Fruit fly (Drosophila melanogaster) whole organism, embryonic: ENCODE data around the gene CG3652.

Experiments
- Abd-B ChIP-seq: fragments of 200-800 bp; sonication (Bioruptor generic); optimal IDR thresholded peaks from 2 replicates; lab custom pipeline; 2018; ENCODE audit warnings: missing biosample characterization, mild to moderate bottlenecking, missing genetic modification characterization, moderate library complexity
- Bdp1 ChIP-seq: fragments of 200-800 bp; sonication (Bioruptor generic); optimal IDR thresholded peaks from 3 replicates; lab custom pipeline; 2016; ENCODE audit warnings: missing biosample characterization, missing genetic modification characterization
- CG10431 ChIP-seq: fragments of 200-800 bp; sonication (Bioruptor generic); optimal IDR thresholded peaks from 3 replicates; lab custom pipeline; 2018; ENCODE audit warnings: missing biosample characterization, mild to moderate bottlenecking, missing genetic modification characterization
- CG10543 ChIP-seq: fragments of 200-800 bp; sonication (Bioruptor generic); optimal IDR thresholded peaks from 3 replicates; lab custom pipeline; 2017; ENCODE audit warnings: missing biosample characterization, mild to moderate bottlenecking, missing genetic modification characterization, moderate library complexity
- CG13296 ChIP-seq: fragments of 200-800 bp; sonication (Bioruptor generic); optimal IDR thresholded peaks from 3 replicates; lab custom pipeline; 2018; ENCODE audit warnings: missing biosample characterization, mild to moderate bottlenecking, missing genetic modification characterization
- CG14860 ChIP-seq: fragments of 200-800 bp; sonication (Bioruptor generic); IDR thresholded peaks from 3 replicates; pipeline ENCODE4 v1.3.6; 2022; ENCODE audit warnings: missing biosample characterization, missing genetic modification characterization; ENCODE audit not compliant: partially characterized antibody
- CG15269 ChIP-seq: fragments of 200-800 bp; sonication (Bioruptor generic); optimal IDR thresholded peaks from 2 replicates; lab custom pipeline; 2018; ENCODE audit warnings: missing biosample characterization, mild to moderate bottlenecking, missing genetic modification characterization, moderate library complexity
- CG15601 ChIP-seq: fragments of 200-800 bp; sonication (Bioruptor generic); optimal IDR thresholded peaks from 3 replicates; lab custom pipeline; 2019; ENCODE audit warnings: missing biosample characterization, mild to moderate bottlenecking, missing genetic modification characterization, moderate library complexity
- CG18262 ChIP-seq: fragments of 200-800 bp; optimal IDR thresholded peaks from 3 replicates; lab custom pipeline; 2019; ENCODE audit warnings: missing biosample characterization, mild to moderate bottlenecking, missing genetic modification characterization, moderate library complexity
- CG33557 ChIP-seq: fragments of 200-800 bp; sonication (Bioruptor generic); optimal IDR thresholded peaks from 2 replicates; lab custom pipeline; 2019; ENCODE audit warnings: missing biosample characterization, mild to moderate bottlenecking, missing genetic modification characterization, moderate library complexity
- CG4707 ChIP-seq: fragments of 200-800 bp; sonication (Bioruptor generic); optimal IDR thresholded peaks from 2 replicates; lab custom pipeline; 2018; ENCODE audit warnings: missing biosample characterization, mild to moderate bottlenecking, missing genetic modification characterization, moderate library complexity
- CG4730 ChIP-seq: fragments of 200-800 bp; sonication (Bioruptor generic); IDR thresholded peaks from 2 replicates; pipeline ENCODE4 v1.3.6; 2022; ENCODE audit warnings: missing biosample characterization, missing genetic modification characterization
- CG4820 ChIP-seq: fragments of 200-800 bp; sonication (Bioruptor generic); optimal IDR thresholded peaks from 3 replicates; lab custom pipeline; 2016; ENCODE audit warnings: missing biosample characterization, missing genetic modification characterization
- CG5953 ChIP-seq: fragments of 200-800 bp; sonication (Bioruptor generic); IDR thresholded peaks from 2 replicates; pipeline ENCODE4 v1.3.6; 2022; ENCODE audit warnings: missing biosample characterization, missing genetic modification characterization
- CG6175 ChIP-seq: fragments of 200-800 bp; sonication (Bioruptor generic); IDR thresholded peaks from 3 replicates; pipeline ENCODE4 v1.3.6; 2022; ENCODE audit warnings: missing biosample characterization, missing genetic modification characterization
- CG6254 ChIP-seq: fragments of 200-800 bp; sonication (Bioruptor generic); optimal IDR thresholded peaks from 3 replicates; lab custom pipeline; 2017; ENCODE audit warnings: mild to moderate bottlenecking, missing biosample characterization, missing genetic modification reagents, missing genetic modification characterization
- CG6813 ChIP-seq: fragments of 200-800 bp; sonication (Bioruptor generic); optimal IDR thresholded peaks from 2 replicates; lab custom pipeline; 2017; ENCODE audit warnings: missing biosample characterization, missing genetic modification characterization, mild to moderate bottlenecking, moderate library complexity, missing genetic modification reagents
- CG7556 ChIP-seq: fragments of 200-800 bp; sonication (Bioruptor generic); optimal IDR thresholded peaks from 2 replicates; lab custom pipeline; 2017; ENCODE audit warnings: missing biosample characterization, mild to moderate bottlenecking, missing genetic modification characterization
- CG7745 ChIP-seq: fragments of 200-800 bp; sonication (Bioruptor generic); optimal IDR thresholded peaks from 2 replicates; lab custom pipeline; 2018; ENCODE audit warnings: missing biosample characterization, mild to moderate bottlenecking, missing genetic modification characterization, moderate library complexity
- CG7839 ChIP-seq: fragments of 200-800 bp; sonication (Bioruptor generic); optimal IDR thresholded peaks from 3 replicates; lab custom pipeline; 2018; ENCODE audit warnings: missing biosample characterization, mild to moderate bottlenecking, missing genetic modification characterization, moderate library complexity
- CG8281 ChIP-seq: fragments of 200-800 bp; sonication (Bioruptor generic); optimal IDR thresholded peaks from 2 replicates; lab custom pipeline; 2018; ENCODE audit warnings: missing biosample characterization, mild to moderate bottlenecking, missing genetic modification characterization, moderate library complexity
- CG9609 ChIP-seq: fragments of 200-800 bp; sonication (Bioruptor generic); optimal IDR thresholded peaks from 3 replicates; lab custom pipeline; 2016; ENCODE audit warnings: missing biosample characterization, missing genetic modification characterization
- Doc3 ChIP-seq: fragments of 200-800 bp; sonication (Bioruptor generic); IDR thresholded peaks from 3 replicates; pipeline ENCODE4 v1.3.6; 2022; ENCODE audit warnings: missing biosample characterization, missing genetic modification characterization; ENCODE audit not compliant: partially characterized antibody
- Drgx ChIP-seq: fragments of 200-800 bp; sonication (Bioruptor generic); IDR thresholded peaks from 2 replicates; pipeline ENCODE4 v1.3.6; 2022; ENCODE audit warnings: missing biosample characterization, missing genetic modification characterization
- ERR ChIP-seq: fragments of 200-800 bp; sonication (Bioruptor generic); optimal IDR thresholded peaks from 2 replicates; lab custom pipeline; 2016; ENCODE audit warnings: missing biosample characterization, missing genetic modification characterization
- Eip74EF ChIP-seq, 2 experiments: fragments of 200-800 bp in 1 of 2; fragments of >200 bp in 1 of 2; sonication (Bioruptor generic) in 1 of 2; optimal IDR thresholded peaks; 2 replicates each; lab custom pipeline; 2017 to 2019; ENCODE audit warnings: missing biosample characterization in 2 of 2, missing genetic modification characterization in 2 of 2, mild to moderate bottlenecking in 1 of 2, moderate library complexity in 1 of 2
- Fer1 ChIP-seq: fragments of 200-800 bp; sonication (Bioruptor generic); optimal IDR thresholded peaks from 2 replicates; lab custom pipeline; 2017; ENCODE audit warnings: missing biosample characterization, mild to moderate bottlenecking, missing genetic modification characterization
- Mad ChIP-seq: fragments of 200-800 bp; sonication (Bioruptor generic); optimal IDR thresholded peaks from 2 replicates; lab custom pipeline; 2016; ENCODE audit warnings: missing biosample characterization, missing genetic modification characterization
- Mrtf ChIP-seq: fragments of 200-800 bp; sonication (Bioruptor generic); IDR thresholded peaks from 3 replicates; pipeline ENCODE4 v1.3.6; 2022; ENCODE audit warnings: missing biosample characterization, missing genetic modification characterization
- NFAT ChIP-seq: fragments of 200-800 bp; sonication (Bioruptor generic); IDR thresholded peaks from 2 replicates; pipeline ENCODE4 v1.3.6; 2022; ENCODE audit warnings: missing biosample characterization, missing genetic modification characterization
- Ssrp ChIP-seq: fragments of 200-800 bp; sonication (Bioruptor generic); optimal IDR thresholded peaks from 2 replicates; lab custom pipeline; 2018; ENCODE audit warnings: missing biosample characterization, mild to moderate bottlenecking, missing genetic modification characterization, moderate library complexity
- TFAM ChIP-seq: fragments of 200-800 bp; sonication (Bioruptor generic); optimal IDR thresholded peaks from 2 replicates; lab custom pipeline; 2017; ENCODE audit warnings: missing biosample characterization, missing genetic modification characterization, inconsistent platforms
- bsh ChIP-seq, 2 experiments: fragments of 200-800 bp; sonication (Bioruptor generic); optimal IDR thresholded peaks; 2 replicates each; lab custom pipeline; 2017 to 2018; ENCODE audit warnings: mild to moderate bottlenecking in 2 of 2, missing biosample characterization in 2 of 2, missing genetic modification characterization in 2 of 2, moderate library complexity in 1 of 2
- chinmo ChIP-seq: fragments of 200-800 bp; sonication (Bioruptor generic); IDR thresholded peaks from 4 replicates; pipeline ENCODE4 v1.3.6; 2022; ENCODE audit warnings: missing biosample characterization, missing genetic modification characterization; ENCODE audit not compliant: partially characterized antibody
- chm ChIP-seq: fragments of 200-800 bp; sonication (Bioruptor generic); IDR thresholded peaks from 2 replicates; pipeline ENCODE4 v1.3.6; 2022; ENCODE audit warnings: missing biosample characterization, missing genetic modification characterization
- ci ChIP-seq: fragments of 200-800 bp; sonication (Bioruptor generic); IDR thresholded peaks from 3 replicates; pipeline ENCODE4 v1.3.6; 2022; ENCODE audit warnings: missing biosample characterization, missing genetic modification characterization
- ftz-f1 ChIP-seq: fragments of 200-800 bp; sonication (Bioruptor generic); optimal IDR thresholded peaks from 2 replicates; lab custom pipeline; 2016; ENCODE audit warnings: missing biosample characterization, missing genetic modification characterization
- gsb-n ChIP-seq: fragments of 200-800 bp; sonication (Bioruptor generic); optimal IDR thresholded peaks from 3 replicates; lab custom pipeline; 2018; ENCODE audit warnings: missing biosample characterization, mild to moderate bottlenecking, missing genetic modification characterization
- gt ChIP-seq: fragments of 200-800 bp; sonication (Bioruptor generic); IDR thresholded peaks from 2 replicates; pipeline ENCODE4 v1.3.6; 2022; ENCODE audit warnings: missing biosample characterization, missing genetic modification characterization
- hkb ChIP-seq, 2 experiments: fragments of 200-800 bp in 1 of 2; fragments of >200 bp in 1 of 2; sonication (Bioruptor generic) in 1 of 2; IDR thresholded peaks in 1 of 2; optimal IDR thresholded peaks in 1 of 2; 2 replicates each; pipeline versions ENCODE4 v1.3.6 to Lab custom; 2017 to 2022; ENCODE audit warnings: missing biosample characterization in 1 of 2, missing genetic modification characterization in 1 of 2
- nom ChIP-seq: fragments of 200-800 bp; sonication (Bioruptor generic); optimal IDR thresholded peaks from 2 replicates; lab custom pipeline; 2017; ENCODE audit warnings: missing biosample characterization, missing genetic modification characterization, mild to moderate bottlenecking, moderate library complexity, missing genetic modification reagents
- peb ChIP-seq: fragments of 200-800 bp; sonication (Bioruptor generic); IDR thresholded peaks from 2 replicates; pipeline ENCODE4 v1.3.6; 2022; ENCODE audit warnings: missing biosample characterization, missing genetic modification characterization
- phol ChIP-seq: fragments of 200-800 bp; sonication (Bioruptor generic); optimal IDR thresholded peaks from 3 replicates; lab custom pipeline; 2018; ENCODE audit warnings: missing biosample characterization, mild to moderate bottlenecking, missing genetic modification characterization, moderate library complexity
- seq ChIP-seq: fragments of 200-800 bp; sonication (Bioruptor generic); IDR thresholded peaks from 2 replicates; pipeline ENCODE4 v1.3.6; 2022; ENCODE audit warnings: missing biosample characterization, missing genetic modification characterization
- tin ChIP-seq: fragments of 200-800 bp; sonication (Bioruptor generic); optimal IDR thresholded peaks from 3 replicates; lab custom pipeline; 2016; ENCODE audit warnings: missing biosample characterization, missing genetic modification characterization
- trem ChIP-seq: fragments of 200-800 bp; optimal IDR thresholded peaks from 3 replicates; lab custom pipeline; 2019; ENCODE audit warnings: missing biosample characterization, mild to moderate bottlenecking, missing genetic modification characterization, moderate library complexity
- yki ChIP-seq: fragments of >200 bp; optimal IDR thresholded peaks from 3 replicates; lab custom pipeline; 2018

Gene CG3652

dm6 chr2L:4375035-4376009, 18.4 kb downstream of the CG3652 start (continued):
- TF ChIP-seq CG7556 (GFP tag; lab: Kevin White, UChicago) (no peak), trem (tag; lab: Kevin White, UChicago) (no peak), CG13296 (GFP tag; lab: Kevin White, UChicago) (no peak), CG33557 (GFP tag; lab: Kevin White, UChicago) (no peak), CG7745 (tag; lab: Kevin White, UChicago) (no peak), CG4730 (no peak), Bdp1 (GFP tag; lab: Kevin White, UChicago) (no peak), CG6254 (no peak), CG10431 (GFP tag; lab: Kevin White, UChicago) (peak; percentile 43), peb (GFP tag; lab: Robert Waterston, UW) (no peak), CG4820 (GFP tag; lab: Kevin White, UChicago) (no peak), TFAM (GFP tag; lab: Kevin White, UChicago) (no peak), CG9609 (no peak), chinmo (0 out of 4 replicates have a peak, but pooled peaks have one; percentile 29), Ssrp (tag; lab: Kevin White, UChicago) (no peak), NFAT (GFP tag; lab: Robert Waterston, UW) (peak; percentile 22; the same call in 1 of the 2 replicates), CG7839 (tag; lab: Kevin White, UChicago) (no peak), CG6175 (GFP tag; lab: Robert Waterston, UW) (no peak), Eip74EF (GFP tag; optimal IDR thresholded peaks at IDR 0.05; lab: Kevin White, UChicago) (no peak), CG14860 (GFP tag; lab: Robert Waterston, UW) (no peak), Doc3 (GFP tag; lab: Robert Waterston, UW) (no peak), CG15269 (tag; lab: Kevin White, UChicago) (no peak), CG15601 (tag; lab: Kevin White, UChicago) (peak; percentile 23), ERR (no peak), CG10543 (GFP tag; lab: Kevin White, UChicago) (peak; percentile 25), gt (GFP tag; lab: Robert Waterston, UW) (no peak), CG5953 (peak; percentile 55; the same call in 1 of the 2 replicates), hkb (optimal IDR thresholded peaks at IDR 0.05; lab: Kevin White, UChicago) (no peak), hkb (GFP tag; IDR thresholded peaks at IDR 0.05; lab: Robert Waterston, UW) (no peak), CG8281 (peak; percentile 81), nom (GFP tag; lab: Kevin White, UChicago) (peak; percentile 83), Abd-B (GFP tag; lab: Kevin White, UChicago) (no peak), seq (no peak), gsb-n (no peak), Mrtf (no peak; the same call in 2 of the 3 replicates), phol (tag; lab: Kevin White, UChicago) (peak; percentile 8), yki (lab: Kevin White, UChicago) (no peak), chm (GFP tag; lab: Robert Waterston, UW) (0 out of 2 replicates have a peak, but pooled peaks have one; percentile 27), tin (no peak), Mad (no peak), Drgx (peak; percentile 23), CG6813 (peak; percentile 39), CG4707 (GFP tag; lab: Kevin White, UChicago) (no peak), ftz-f1 (GFP tag; lab: Kevin White, UChicago) (no peak), Fer1 (no peak), CG18262 (tag; lab: Kevin White, UChicago) (no peak), bsh (GFP tag; optimal IDR thresholded peaks at IDR 0.05; lab: Kevin White, UChicago) (peak in 1 of 2 experiments; percentile 33), ci (GFP tag; lab: Robert Waterston, UW) (0 out of 3 replicates have a peak, but pooled peaks have one; percentile 28)
